Worm (Caenorhabditis elegans): ENCODE results near the gene fbxa-143.

DNA sequence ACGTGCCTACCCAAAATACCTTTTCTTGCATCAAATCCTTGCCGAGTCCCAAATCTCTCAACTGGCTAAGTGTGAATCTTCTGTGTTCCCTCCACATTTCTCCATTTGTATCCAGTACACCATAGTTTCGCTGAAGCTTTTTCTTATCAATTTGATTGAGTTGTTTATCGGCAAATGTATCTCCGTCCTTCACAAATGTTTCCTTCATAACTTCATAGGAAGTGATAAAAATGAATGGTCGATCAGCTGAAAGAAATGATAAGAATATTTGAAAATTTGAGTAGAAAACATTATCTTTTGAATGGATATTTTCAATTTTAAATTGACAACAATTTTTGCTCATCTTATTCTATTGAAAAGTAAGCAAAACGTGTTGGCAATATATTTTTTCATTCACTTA lies 47.9 kb upstream of the fbxa-143 start:
- TF ChIP-seq madf-2 (tag; optimal IDR thresholded peaks at IDR 0.05) (no peak), ama-1 (optimal IDR thresholded peaks at IDR 0.05) (no peak), ref-2 (tag; optimal IDR thresholded peaks at IDR 0.05) (no peak), ceh-30 (tag; optimal IDR thresholded peaks at IDR 0.05) (no peak), pqm-1 (tag; optimal IDR thresholded peaks at IDR 0.05) (no peak), unc-55 (GFP tag; optimal IDR thresholded peaks at IDR 0.05) (no peak)

Measured in whole organism, late embryonic.